Worm (Caenorhabditis elegans) whole organism, late embryonic: ENCODE data around the gene R05H10.7.

Experiments used
- K09A11.1 ChIP-seq: sonication (generic microtip); optimal IDR thresholded peaks from 2 replicates; lab custom pipeline; 2017; ENCODE audit warnings: antibody characterized with exemption, mild to moderate bottlenecking, missing genetic modification characterization, missing compliant biosample characterization; ENCODE audit not compliant: insufficient read depth
- Y22D7AL.16 ChIP-seq: sonication (generic microtip); optimal IDR thresholded peaks from 2 replicates; lab custom pipeline; 2016; ENCODE audit warnings: missing genetic modification characterization, missing compliant biosample characterization
- ama-1 ChIP-seq: fragments of 150-350 bp; optimal IDR thresholded peaks from 2 replicates; lab custom pipeline; 2014
- ceh-18 ChIP-seq: sonication (generic microtip); optimal IDR thresholded peaks from 2 replicates; lab custom pipeline; 2016; ENCODE audit warnings: missing genetic modification characterization, missing compliant biosample characterization
- ceh-19 ChIP-seq: fragments of 200-800 bp; sonication (Bioruptor generic); optimal IDR thresholded peaks from 2 replicates; lab custom pipeline; 2018; ENCODE audit warnings: mild to moderate bottlenecking, missing genetic modification characterization, missing compliant biosample characterization
- ceh-2 ChIP-seq: sonication (generic microtip); optimal IDR thresholded peaks from 2 replicates; lab custom pipeline; 2016; ENCODE audit warnings: missing genotype, missing genetic modification characterization, missing compliant biosample characterization
- ceh-22 ChIP-seq: sonication (generic microtip); optimal IDR thresholded peaks from 2 replicates; lab custom pipeline; 2017; ENCODE audit warnings: missing biosample characterization, missing genetic modification characterization
- ceh-24 ChIP-seq: sonication (generic microtip); optimal IDR thresholded peaks from 2 replicates; lab custom pipeline; 2016; ENCODE audit warnings: mild to moderate bottlenecking, missing genetic modification characterization, missing compliant biosample characterization
- ceh-31 ChIP-seq: sonication (generic microtip); optimal IDR thresholded peaks from 2 replicates; lab custom pipeline; 2016; ENCODE audit warnings: missing genetic modification characterization, missing compliant biosample characterization
- ceh-34 ChIP-seq: sonication (generic microtip); optimal IDR thresholded peaks from 2 replicates; lab custom pipeline; 2016; ENCODE audit warnings: mild to moderate bottlenecking, missing genetic modification characterization, missing compliant biosample characterization
- ceh-48 ChIP-seq: sonication (generic microtip); optimal IDR thresholded peaks from 2 replicates; lab custom pipeline; 2016; ENCODE audit warnings: missing genetic modification characterization, inconsistent platforms, missing compliant biosample characterization
- ceh-9 ChIP-seq: sonication (generic microtip); optimal IDR thresholded peaks from 2 replicates; lab custom pipeline; 2016; ENCODE audit warnings: mild to moderate bottlenecking, missing genetic modification characterization, inconsistent platforms, missing compliant biosample characterization
- che-1 ChIP-seq: sonication (generic microtip); optimal IDR thresholded peaks from 2 replicates; lab custom pipeline; 2016; ENCODE audit warnings: mild to moderate bottlenecking, missing genetic modification characterization, missing compliant biosample characterization
- dmd-4 ChIP-seq: sonication (generic microtip); optimal IDR thresholded peaks from 2 replicates; lab custom pipeline; 2016; ENCODE audit warnings: borderline replicate concordance, missing genetic modification characterization, missing compliant biosample characterization
- dve-1 ChIP-seq: sonication (generic microtip); optimal IDR thresholded peaks from 2 replicates; lab custom pipeline; 2017; ENCODE audit warnings: antibody characterized with exemption, mild to moderate bottlenecking, missing genetic modification characterization, missing compliant biosample characterization
- elt-2 ChIP-seq: sonication (generic microtip); optimal IDR thresholded peaks from 2 replicates; lab custom pipeline; 2016; ENCODE audit warnings: missing genetic modification reagents, missing genetic modification characterization, missing compliant biosample characterization
- fkh-10 ChIP-seq: fragments of 150-350 bp; optimal IDR thresholded peaks from 2 replicates; lab custom pipeline; 2014; ENCODE audit warnings: missing biosample characterization, missing genetic modification reagents, missing genetic modification characterization
- fkh-6 ChIP-seq: sonication (generic microtip); optimal IDR thresholded peaks from 2 replicates; lab custom pipeline; 2016; ENCODE audit warnings: missing genetic modification characterization, missing compliant biosample characterization
- gmeb-2 ChIP-seq: sonication (generic microtip); optimal IDR thresholded peaks from 2 replicates; lab custom pipeline; 2016; ENCODE audit warnings: missing genetic modification characterization, inconsistent platforms, missing compliant biosample characterization
- lim-6 ChIP-seq: sonication (generic microtip); optimal IDR thresholded peaks from 2 replicates; lab custom pipeline; 2016; ENCODE audit warnings: missing genetic modification characterization, missing compliant biosample characterization
- mec-3 ChIP-seq: sonication (generic microtip); optimal IDR thresholded peaks from 2 replicates; lab custom pipeline; 2016; ENCODE audit warnings: borderline replicate concordance, missing genetic modification characterization, missing compliant biosample characterization
- nfya-1 ChIP-seq: sonication (generic microtip); optimal IDR thresholded peaks from 2 replicates; lab custom pipeline; 2017; ENCODE audit warnings: missing genetic modification characterization, mild to moderate bottlenecking, missing compliant biosample characterization, antibody characterized with exemption, moderate library complexity
- pax-1 ChIP-seq: fragments of 150-350 bp; optimal IDR thresholded peaks from 2 replicates; lab custom pipeline; 2014; ENCODE audit warnings: missing biosample characterization, missing genetic modification characterization
- pha-2 ChIP-seq: sonication (generic microtip); optimal IDR thresholded peaks from 2 replicates; lab custom pipeline; 2017; ENCODE audit warnings: mild to moderate bottlenecking, missing genetic modification characterization, missing compliant biosample characterization
- pqm-1 ChIP-seq: sonication (generic microtip); optimal IDR thresholded peaks from 2 replicates; lab custom pipeline; 2016; ENCODE audit warnings: missing genetic modification characterization, missing compliant biosample characterization
- pros-1 ChIP-seq: fragments of 150-350 bp; optimal IDR thresholded peaks from 2 replicates; lab custom pipeline; 2014; ENCODE audit warnings: missing biosample characterization, missing genetic modification reagents, missing genetic modification characterization
- ref-2 ChIP-seq: sonication (generic microtip); optimal IDR thresholded peaks from 2 replicates; lab custom pipeline; 2016; ENCODE audit warnings: missing genetic modification characterization, missing compliant biosample characterization
- rnt-1 ChIP-seq: sonication (generic microtip); optimal IDR thresholded peaks from 2 replicates; lab custom pipeline; 2016; ENCODE audit warnings: missing genetic modification characterization, missing compliant biosample characterization
- syd-9 ChIP-seq: sonication (generic microtip); optimal IDR thresholded peaks from 2 replicates; lab custom pipeline; 2016; ENCODE audit warnings: mild to moderate bottlenecking, missing genetic modification characterization, moderate library complexity, missing compliant biosample characterization
- tbx-2 ChIP-seq: sonication (generic microtip); optimal IDR thresholded peaks from 2 replicates; lab custom pipeline; 2016; ENCODE audit warnings: missing genetic modification characterization, missing compliant biosample characterization
- unc-3 ChIP-seq, 2 experiments: fragments of 200-800 bp in 1 of 2; sonication (Bioruptor generic) in 1 of 2; sonication (generic microtip) in 1 of 2; conservative IDR thresholded peaks in 1 of 2; optimal IDR thresholded peaks in 1 of 2; 2 replicates each; pipeline versions ENCODE4 v1.3.6 to Lab custom; 2016 to 2022; ENCODE audit warnings: missing compliant biosample characterization in 2 of 2, missing genetic modification characterization in 2 of 2, missing genetic modification reagents in 1 of 2
- unc-55 ChIP-seq: sonication (generic microtip); optimal IDR thresholded peaks from 2 replicates; lab custom pipeline; 2017; ENCODE audit warnings: missing biosample characterization, missing genetic modification reagents, missing genetic modification characterization
- zip-5 ChIP-seq: sonication (generic microtip); optimal IDR thresholded peaks from 2 replicates; lab custom pipeline; 2016; ENCODE audit warnings: missing genetic modification characterization, missing compliant biosample characterization

The R05H10.7 gene

DNA sequence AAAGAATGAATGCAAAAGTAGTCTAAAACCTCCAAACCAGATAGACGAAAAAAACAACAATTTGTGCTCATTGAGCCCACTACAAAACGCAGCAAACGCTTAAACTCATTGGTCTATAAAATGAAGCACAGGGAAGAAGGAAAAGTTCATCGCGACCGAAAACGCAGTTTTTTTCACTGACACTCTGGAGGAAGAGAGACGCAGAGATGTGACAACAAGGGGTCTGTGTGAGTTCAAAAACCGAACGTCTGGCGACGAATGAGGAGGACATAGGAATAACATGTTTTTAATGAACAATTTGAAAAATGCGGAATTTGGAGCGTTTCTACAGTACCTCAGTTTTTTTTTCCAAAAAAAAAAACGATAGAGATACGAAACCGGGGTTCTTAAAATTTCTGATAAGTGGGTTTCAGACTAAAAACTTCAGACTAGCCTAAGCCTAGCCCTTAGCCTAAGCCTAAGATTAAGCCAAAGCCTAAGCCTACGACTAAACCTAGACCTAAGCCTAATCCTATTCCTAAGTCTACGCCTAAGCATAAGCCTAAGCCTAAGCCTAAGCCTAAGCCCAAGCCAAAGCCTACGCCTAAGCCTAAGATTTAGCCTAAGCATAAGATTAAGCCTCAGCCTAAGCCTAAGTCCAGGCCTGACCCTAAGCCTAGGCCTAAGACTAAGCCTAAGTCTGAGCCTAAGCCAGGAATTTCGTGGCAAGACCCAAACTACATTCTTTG, 35.9 kb upstream of the R05H10.7 start:
- TF ChIP-seq K09A11.1 (tag; lab: Kevin White, UChicago): no peak
- peak; percentile 86 for TF ChIP-seq dve-1 (tag; lab: Kevin White, UChicago)

DNA sequence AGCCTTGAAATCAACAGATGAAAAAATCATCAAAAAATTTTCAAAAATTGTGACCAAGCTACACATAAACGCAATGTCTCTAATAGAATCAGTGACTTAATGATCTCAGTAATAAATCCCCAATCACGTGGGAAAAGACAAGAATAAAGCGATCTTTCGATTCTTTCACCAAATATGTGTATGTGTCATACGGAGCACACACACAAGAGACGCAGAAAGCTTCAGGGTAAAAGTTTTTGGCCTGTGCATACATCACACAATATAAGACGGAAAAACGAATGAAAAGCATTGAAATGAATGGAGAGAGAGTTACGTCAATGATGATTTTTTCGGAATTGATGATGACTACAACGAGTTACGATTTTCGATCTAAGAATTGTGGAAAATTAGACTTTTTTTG, 34.9 kb upstream of the R05H10.7 start:
- TF ChIP-seq che-1 (tag; lab: Kevin White, UChicago): no peak
- TF ChIP-seq dmd-4 (tag; lab: Kevin White, UChicago): no peak
- no peak for TF ChIP-seq nfya-1 (tag; lab: Kevin White, UChicago)
- TF ChIP-seq pqm-1 (tag; lab: Kevin White, UChicago): no peak
- no peak for TF ChIP-seq unc-3 (GFP tag; conservative IDR thresholded peaks at IDR 0.05; lab: Robert Waterston, UW)
- no peak for TF ChIP-seq unc-3 (tag; optimal IDR thresholded peaks at IDR 0.05; lab: Kevin White, UChicago)
- TF ChIP-seq syd-9 (tag; lab: Kevin White, UChicago): no peak
- TF ChIP-seq ama-1 (lab: Kevin White, UChicago): no peak
- TF ChIP-seq lim-6 (tag; lab: Kevin White, UChicago): no peak
- no peak for TF ChIP-seq ceh-22
- no peak for TF ChIP-seq fkh-10 (GFP tag; lab: Kevin White, UChicago)
- TF ChIP-seq pax-1 (tag; lab: Kevin White, UChicago): no peak
- no peak for TF ChIP-seq pros-1 (tag; lab: Kevin White, UChicago)
- TF ChIP-seq ceh-19 (GFP tag; lab: Kevin White, UChicago): no peak
- TF ChIP-seq gmeb-2 (tag; lab: Kevin White, UChicago): no peak
- TF ChIP-seq, all 69 proteins: peak for 0

ce11 chrII:14822419-14822818, 32.9 kb upstream of the R05H10.7 start:
- TF ChIP-seq tbx-2 (tag; lab: Kevin White, UChicago) (peak; percentile 55), ceh-48 (tag; lab: Kevin White, UChicago) (no peak), pha-2 (tag; lab: Kevin White, UChicago) (peak; percentile 46), ceh-24 (no peak), zip-5 (no peak), Y22D7AL.16 (tag; lab: Kevin White, UChicago) (no peak), fkh-6 (tag; lab: Kevin White, UChicago) (no peak), lim-6 (tag; lab: Kevin White, UChicago) (no peak), ceh-31 (tag; lab: Kevin White, UChicago) (peak; percentile 54), ceh-9 (tag; lab: Kevin White, UChicago) (no peak), pax-1 (tag; lab: Kevin White, UChicago) (peak; percentile 49), nfya-1 (tag; lab: Kevin White, UChicago) (peak; percentile 23), ref-2 (peak; percentile 60), ceh-19 (GFP tag; lab: Kevin White, UChicago) (no peak), ceh-34 (tag; lab: Kevin White, UChicago) (no peak), dve-1 (tag; lab: Kevin White, UChicago) (peak; percentile 78), mec-3 (tag; lab: Kevin White, UChicago) (no peak), ceh-2 (peak; percentile 22), ceh-18 (tag; lab: Kevin White, UChicago) (peak; percentile 18), elt-2 (peak; percentile 54), pros-1 (tag; lab: Kevin White, UChicago) (peak; percentile 23), rnt-1 (tag; lab: Kevin White, UChicago) (peak; percentile 60)

DNA sequence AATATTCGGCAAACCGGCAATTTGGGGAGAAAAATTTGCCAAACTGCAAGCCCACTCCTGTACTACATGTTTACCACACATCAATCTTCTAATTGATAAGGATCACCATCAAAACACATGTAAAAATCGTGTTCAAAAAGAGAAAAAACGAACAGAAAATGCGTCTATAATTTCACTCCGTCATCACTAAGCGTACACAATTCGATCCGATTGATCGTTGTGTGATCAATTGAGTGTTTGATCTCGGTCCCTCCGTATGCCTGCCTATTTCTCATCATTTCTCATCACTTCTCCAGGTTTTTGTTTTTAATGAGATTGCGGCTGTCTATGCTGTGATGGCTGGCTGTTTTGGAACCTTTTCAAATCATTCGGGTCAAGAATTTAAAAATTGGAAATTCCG, 29.9 kb upstream of the R05H10.7 start:
- TF ChIP-seq unc-55 (GFP tag; lab: Kevin White, UChicago) (peak; percentile 22), pha-2 (tag; lab: Kevin White, UChicago) (no peak)
